Worm (Caenorhabditis elegans) whole organism, L4 larva: ENCODE measurements around the gene daf-2.

Experiments
- F10B5.3 ChIP-seq: sonication (generic microtip); optimal IDR thresholded peaks from 2 replicates; lab custom pipeline; 2016; ENCODE audit warnings: mild to moderate bottlenecking, missing genetic modification characterization, missing compliant biosample characterization
- F26F4.8 ChIP-seq: fragments of 200-800 bp; sonication (Bioruptor generic); conservative IDR thresholded peaks from 2 replicates; pipeline ENCODE4 v1.3.6; 2022; ENCODE audit warnings: missing genetic modification characterization, missing compliant biosample characterization
- T26A8.4 ChIP-seq: fragments of 200-800 bp; sonication (Bioruptor generic); IDR thresholded peaks from 2 replicates; pipeline ENCODE4 v1.3.6; 2022; ENCODE audit warnings: missing genetic modification characterization, missing compliant biosample characterization
- arid-1 ChIP-seq: fragments of 200-800 bp; sonication (Bioruptor generic); conservative IDR thresholded peaks from 2 replicates; pipeline ENCODE4 v1.3.6; 2022; ENCODE audit warnings: missing genetic modification reagents, missing genetic modification characterization, missing compliant biosample characterization
- attf-4 ChIP-seq: sonication (generic microtip); optimal IDR thresholded peaks from 3 replicates; lab custom pipeline; 2017; ENCODE audit warnings: missing biosample characterization, missing genetic modification characterization
- ceh-20 ChIP-seq: fragments of 200-800 bp; sonication (Bioruptor generic); IDR thresholded peaks from 2 replicates; pipeline ENCODE4 v1.3.6; 2022; ENCODE audit warnings: missing genetic modification reagents, missing genetic modification characterization, missing compliant biosample characterization
- ceh-28 ChIP-seq: fragments of 150-350 bp; optimal IDR thresholded peaks from 2 replicates; lab custom pipeline; 2014; ENCODE audit warnings: missing biosample characterization, missing genetic modification reagents, missing genetic modification characterization
- ceh-44 ChIP-seq: fragments of 200-800 bp; sonication (Bioruptor generic); IDR thresholded peaks from 2 replicates; pipeline ENCODE4 v1.3.6; 2022; ENCODE audit warnings: missing genetic modification reagents, missing genetic modification characterization, missing compliant biosample characterization
- ctbp-1 ChIP-seq: fragments of 200-800 bp; sonication (Bioruptor generic); IDR thresholded peaks from 2 replicates; pipeline ENCODE4 v1.3.6; 2022; ENCODE audit warnings: missing genetic modification reagents, missing genetic modification characterization, missing compliant biosample characterization
- daf-16 ChIP-seq, 3 experiments: sonication (generic microtip); optimal IDR thresholded peaks; 2 replicates each; lab custom pipeline; 2016 to 2017; ENCODE audit warnings: missing genetic modification characterization in 3 of 3, missing genetic modification reagents in 3 of 3, mild to moderate bottlenecking in 2 of 3, missing compliant biosample characterization in 2 of 3, missing biosample characterization in 1 of 3, moderate library complexity in 1 of 3
- daf-19 ChIP-seq: fragments of 200-800 bp; sonication (Bioruptor generic); conservative IDR thresholded peaks from 2 replicates; pipeline ENCODE4 v1.3.6; 2022; ENCODE audit warnings: missing genetic modification characterization, missing compliant biosample characterization
- dmd-6 ChIP-seq: fragments of 200-800 bp; sonication (Bioruptor generic); IDR thresholded peaks from 2 replicates; pipeline ENCODE4 v1.3.6; 2022; ENCODE audit warnings: missing genetic modification reagents, missing genetic modification characterization, missing compliant biosample characterization
- dpl-1 ChIP-seq: fragments of 150-350 bp; optimal IDR thresholded peaks from 2 replicates; lab custom pipeline; 2014; ENCODE audit warnings: missing biosample characterization, missing genetic modification reagents, missing genetic modification characterization
- dve-1 ChIP-seq: sonication (generic microtip); optimal IDR thresholded peaks from 2 replicates; lab custom pipeline; 2017; ENCODE audit warnings: antibody characterized with exemption, mild to moderate bottlenecking, missing genetic modification characterization, missing compliant biosample characterization; ENCODE audit not compliant: insufficient read depth
- fkh-10 ChIP-seq: fragments of 150-350 bp; optimal IDR thresholded peaks from 2 replicates; lab custom pipeline; 2014; ENCODE audit warnings: missing biosample characterization, missing genetic modification reagents, missing genetic modification characterization
- hlh-30 ChIP-seq: sonication (generic microtip); optimal IDR thresholded peaks from 2 replicates; lab custom pipeline; 2017; ENCODE audit warnings: antibody characterized with exemption, mild to moderate bottlenecking, missing genetic modification characterization, missing compliant biosample characterization; ENCODE audit not compliant: insufficient read depth
- hmg-1.1 ChIP-seq: fragments of 200-800 bp; sonication (Bioruptor generic); IDR thresholded peaks from 2 replicates; pipeline ENCODE4 v1.3.6; 2022; ENCODE audit warnings: missing genetic modification reagents, missing genetic modification characterization, missing compliant biosample characterization
- lin-1 ChIP-seq: fragments of 200-800 bp; sonication (Bioruptor generic); IDR thresholded peaks from 2 replicates; pipeline ENCODE4 v1.3.6; 2022; ENCODE audit warnings: missing genetic modification reagents, missing genetic modification characterization, missing compliant biosample characterization
- lin-13 ChIP-seq: fragments of 150-350 bp; optimal IDR thresholded peaks from 2 replicates; lab custom pipeline; 2014; ENCODE audit warnings: missing biosample characterization, missing genetic modification reagents, missing genetic modification characterization
- lin-15B ChIP-seq: fragments of 150-350 bp; sonication (generic microtip); optimal IDR thresholded peaks from 3 replicates; lab custom pipeline; 2014; ENCODE audit warnings: missing biosample characterization, missing genetic modification characterization
- lin-38 ChIP-seq: fragments of 200-800 bp; sonication (Bioruptor generic); IDR thresholded peaks from 2 replicates; pipeline ENCODE4 v1.3.6; 2022; ENCODE audit warnings: missing genetic modification reagents, missing genetic modification characterization, missing compliant biosample characterization
- lsy-2 ChIP-seq, 2 experiments: fragments of 150-350 bp in 1 of 2; sonication (generic microtip) in 1 of 2; optimal IDR thresholded peaks; 2 replicates each; lab custom pipeline; 2014 to 2017; ENCODE audit warnings: missing biosample characterization in 2 of 2, missing genetic modification characterization in 2 of 2
- mep-1 ChIP-seq: fragments of 150-350 bp; sonication (generic microtip); optimal IDR thresholded peaks from 3 replicates; lab custom pipeline; 2014; ENCODE audit warnings: missing biosample characterization, missing genetic modification characterization
- mes-2 ChIP-seq: sonication (generic microtip); optimal IDR thresholded peaks from 2 replicates; lab custom pipeline; 2016; ENCODE audit warnings: missing genotype, mild to moderate bottlenecking, missing genetic modification characterization, missing compliant biosample characterization; ENCODE audit not compliant: poor library complexity, severe bottlenecking
- mxl-3 ChIP-seq: fragments of 200-800 bp; sonication (Bioruptor generic); optimal IDR thresholded peaks from 2 replicates; lab custom pipeline; 2018; ENCODE audit warnings: mild to moderate bottlenecking, missing genetic modification characterization, missing compliant biosample characterization
- nhr-11 ChIP-seq: fragments of 150-350 bp; optimal IDR thresholded peaks from 2 replicates; lab custom pipeline; 2014; ENCODE audit warnings: missing biosample characterization, missing genetic modification characterization
- nhr-237 ChIP-seq: sonication (generic microtip); optimal IDR thresholded peaks from 2 replicates; lab custom pipeline; 2017; ENCODE audit warnings: missing biosample characterization, missing genetic modification characterization
- nhr-28 ChIP-seq: fragments of 150-350 bp; optimal IDR thresholded peaks from 2 replicates; lab custom pipeline; 2014; ENCODE audit warnings: missing biosample characterization, missing genetic modification characterization
- nhr-48 ChIP-seq: sonication (generic microtip); optimal IDR thresholded peaks from 2 replicates; lab custom pipeline; 2016; ENCODE audit warnings: mild to moderate bottlenecking, missing genetic modification characterization, missing compliant biosample characterization
- nhr-6 ChIP-seq: fragments of 150-350 bp; optimal IDR thresholded peaks from 2 replicates; lab custom pipeline; 2014; ENCODE audit warnings: missing biosample characterization, missing genetic modification characterization
- nhr-76 ChIP-seq: fragments of 150-350 bp; optimal IDR thresholded peaks from 2 replicates; lab custom pipeline; 2014; ENCODE audit warnings: missing biosample characterization, missing genetic modification characterization
- nhr-77 ChIP-seq: fragments of 150-350 bp; optimal IDR thresholded peaks from 2 replicates; lab custom pipeline; 2014; ENCODE audit warnings: missing biosample characterization, missing genetic modification characterization
- rbr-2 ChIP-seq: sonication (generic microtip); optimal IDR thresholded peaks from 2 replicates; lab custom pipeline; 2016; ENCODE audit warnings: missing genotype, missing genetic modification characterization, missing compliant biosample characterization
- saeg-2 ChIP-seq: fragments of 200-800 bp; sonication (Bioruptor generic); IDR thresholded peaks from 2 replicates; pipeline ENCODE4 v1.3.6; 2022; ENCODE audit warnings: missing genetic modification reagents, missing genetic modification characterization, missing compliant biosample characterization
- set-16 ChIP-seq: fragments of 200-800 bp; sonication (Bioruptor generic); IDR thresholded peaks from 2 replicates; pipeline ENCODE4 v1.3.6; 2022; ENCODE audit warnings: missing genetic modification reagents, missing genetic modification characterization, missing compliant biosample characterization
- snpc-4 ChIP-seq: fragments of 150-350 bp; optimal IDR thresholded peaks from 2 replicates; lab custom pipeline; 2014; ENCODE audit warnings: missing biosample characterization, missing genetic modification characterization
- spr-1 ChIP-seq: sonication (generic microtip); optimal IDR thresholded peaks from 2 replicates; lab custom pipeline; 2016; ENCODE audit warnings: mild to moderate bottlenecking, missing genetic modification characterization, missing compliant biosample characterization
- tra-1 ChIP-seq: fragments of 200-800 bp; sonication (Bioruptor generic); IDR thresholded peaks from 2 replicates; pipeline ENCODE4 v1.3.6; 2022; ENCODE audit warnings: missing genetic modification reagents, missing genetic modification characterization, missing compliant biosample characterization
- unc-39 ChIP-seq: sonication (generic microtip); optimal IDR thresholded peaks from 2 replicates; lab custom pipeline; 2017; ENCODE audit warnings: missing biosample characterization, missing genetic modification characterization
- unc-62 ChIP-seq, 3 experiments: fragments of 150-350 bp in 1 of 3; sonication (generic microtip); optimal IDR thresholded peaks in 2 of 3; peaks in 1 of 3; 1 replicate in 1 of 3; 2 replicates in 2 of 3; lab custom pipeline; 2014 to 2017; ENCODE audit warnings: missing biosample characterization in 3 of 3, missing genetic modification characterization in 3 of 3, missing genetic modification reagents in 3 of 3, missing genotype in 1 of 3
- zfp-2 ChIP-seq: sonication (generic microtip); optimal IDR thresholded peaks from 2 replicates; lab custom pipeline; 2016; ENCODE audit warnings: mild to moderate bottlenecking, missing genetic modification characterization, missing compliant biosample characterization
- zip-11 ChIP-seq: fragments of 200-800 bp; sonication (Bioruptor generic); IDR thresholded peaks from 2 replicates; pipeline ENCODE4 v1.3.6; 2022; ENCODE audit warnings: missing genetic modification characterization, missing compliant biosample characterization

Gene daf-2

DNA sequence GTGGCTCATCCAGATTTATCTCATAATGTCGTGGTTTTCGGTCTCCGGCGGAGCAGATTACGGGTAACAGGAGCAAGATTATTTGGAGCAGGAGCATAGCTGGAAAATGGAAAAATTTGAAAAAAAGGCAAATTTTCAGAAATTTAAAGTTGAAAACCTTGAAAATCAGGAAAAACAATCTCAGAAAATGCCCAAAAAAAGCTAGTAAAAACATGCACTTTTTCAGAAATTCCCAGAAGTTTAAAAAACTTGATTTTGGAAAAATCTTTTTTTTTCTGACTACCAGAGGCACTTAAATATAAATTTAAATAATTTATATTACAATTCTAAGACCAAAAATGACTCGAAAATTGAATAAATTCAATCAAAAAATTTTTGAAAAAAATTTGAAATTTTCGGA lies 65.0 kb downstream of the daf-2 start, which contains the start of gene Y55D5A.3:
Gene Y55D5A.3 (minus strand): TSS at position 101 of the 400 bp plus-strand sequence.
- no peak for TF ChIP-seq zip-11 (GFP tag; lab: Robert Waterston, UW)
- TF ChIP-seq ceh-44 (GFP tag; lab: Robert Waterston, UW), result no peak
- TF ChIP-seq, all 104 proteins: peak for 0

DNA sequence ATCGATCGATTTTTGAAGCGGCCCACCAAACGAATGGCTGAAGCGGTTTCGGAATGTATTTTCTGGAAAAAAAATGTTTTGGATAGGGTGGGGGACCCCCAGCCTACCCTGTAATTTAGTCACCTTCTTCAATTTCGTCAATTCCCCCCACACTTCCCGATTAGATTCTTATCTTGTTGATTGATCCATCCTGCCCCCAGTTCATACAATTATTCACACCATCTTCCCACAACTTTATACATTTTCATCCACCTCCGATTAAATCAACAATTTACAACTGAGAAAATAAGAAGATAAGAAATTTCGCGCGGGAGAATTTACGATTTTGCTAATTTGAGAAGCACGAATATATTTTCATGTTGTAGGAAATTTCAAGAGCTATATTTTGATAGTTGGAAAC lies 67.7 kb downstream of the daf-2 start:
- TF ChIP-seq zfp-2 (no peak), lin-15B (tag; lab: Kevin White, UChicago) (no peak), saeg-2 (no peak), unc-62 (GFP tag; optimal IDR thresholded peaks at IDR 0.05 in 1 of 2; lab: Kevin White, UChicago) (peak in 1 of 2 experiments; percentile 88), unc-62 (tag; optimal IDR thresholded peaks at IDR 0.05; lab: Kevin White, UChicago) (no peak)

DNA sequence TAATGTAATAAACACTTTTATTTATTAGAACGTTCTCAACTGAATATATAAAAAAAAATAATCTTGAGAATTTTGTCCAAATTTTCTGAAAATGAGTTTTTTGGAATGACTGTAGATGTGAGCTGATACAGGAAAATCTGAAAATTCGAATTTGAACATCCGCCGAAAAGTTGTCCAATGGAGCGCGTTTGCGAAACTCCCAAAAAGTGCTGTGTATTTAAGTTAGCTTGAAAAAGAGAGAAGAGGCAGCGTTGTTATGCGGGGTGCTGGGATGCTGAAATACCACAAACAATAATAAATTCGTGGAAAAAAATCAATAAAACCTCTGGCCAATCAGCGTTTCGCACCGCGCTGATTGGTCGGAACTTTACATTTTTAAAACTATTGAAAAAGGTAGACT lies 70.4 kb downstream of the daf-2 start:
- TF ChIP-seq F26F4.8 (GFP tag; lab: Robert Waterston, UW), result no peak
- no peak for TF ChIP-seq arid-1
- TF ChIP-seq lsy-2 (tag; optimal IDR thresholded peaks at IDR 0.05; lab: Kevin White, UChicago), result no peak
- TF ChIP-seq unc-62 (GFP tag; optimal IDR thresholded peaks at IDR 0.05 in 1 of 2; lab: Kevin White, UChicago), result peak in 1 of 2 experiments; percentile 33
- no peak for TF ChIP-seq unc-62 (tag; optimal IDR thresholded peaks at IDR 0.05; lab: Kevin White, UChicago)
- no peak for TF ChIP-seq nhr-237 (tag; lab: Kevin White, UChicago)
- TF ChIP-seq F10B5.3 (tag; lab: Kevin White, UChicago), result no peak
- no peak for TF ChIP-seq nhr-48 (tag; lab: Kevin White, UChicago)
- peak; percentile 32; the same call in 1 of the 2 replicates for TF ChIP-seq lin-38
- TF ChIP-seq set-16 (GFP tag; lab: Robert Waterston, UW), result no peak
- TF ChIP-seq, all 104 proteins: peak for 2

DNA sequence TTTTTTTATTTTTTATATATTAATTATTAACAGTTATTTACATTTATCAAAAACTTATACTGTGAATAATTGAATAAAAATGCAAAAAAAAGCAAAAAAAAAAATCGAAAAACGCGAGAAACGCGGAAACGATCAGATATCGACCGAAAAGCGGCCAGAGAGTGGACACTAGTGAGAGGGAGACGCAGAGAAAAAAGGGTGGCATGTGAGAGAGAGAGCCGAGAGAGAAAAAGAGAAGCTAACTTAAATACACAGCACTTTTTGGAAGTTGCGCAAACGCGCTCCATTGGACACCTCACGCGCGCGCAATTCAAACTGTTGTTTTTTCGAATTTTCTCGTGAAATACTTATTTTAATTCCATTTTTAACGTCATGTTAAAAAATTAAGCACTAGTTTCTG lies 74.2 kb downstream of the daf-2 start:
- TF ChIP-seq nhr-48 (tag; lab: Kevin White, UChicago), result peak; percentile 34
- TF ChIP-seq dpl-1 (GFP tag; lab: Kevin White, UChicago), result peak; percentile 86
- TF ChIP-seq lin-13, result peak; percentile 80
- TF ChIP-seq T26A8.4 (GFP tag; lab: Robert Waterston, UW), result peak; percentile 16; the same call in 1 of the 2 replicates
- no peak for TF ChIP-seq unc-39 (tag; lab: Kevin White, UChicago)
- TF ChIP-seq dmd-6 (GFP tag; lab: Robert Waterston, UW), result peak; percentile 65; the same call in 1 of the 2 replicates
- TF ChIP-seq mxl-3, result peak; percentile 31
- 0 out of 2 replicates have a peak, but pooled peaks have one; percentile 28 for TF ChIP-seq saeg-2
- TF ChIP-seq hlh-30 (tag; lab: Kevin White, UChicago), result peak; percentile 96
- TF ChIP-seq ceh-28, result peak; percentile 31
- peak; percentile 79 for TF ChIP-seq mep-1 (tag; lab: Kevin White, UChicago)
- peak; percentile 35 for TF ChIP-seq nhr-11 (tag; lab: Kevin White, UChicago)
- peak; percentile 82 for TF ChIP-seq rbr-2 (tag; lab: Kevin White, UChicago)
- TF ChIP-seq dve-1, result peak; percentile 53
- TF ChIP-seq nhr-76 (tag; lab: Kevin White, UChicago), result no peak
- TF ChIP-seq nhr-6 (tag; lab: Kevin White, UChicago), result peak; percentile 30
- no peak for TF ChIP-seq attf-4
- TF ChIP-seq lin-1, result 0 out of 2 replicates have a peak, but pooled peaks have one; percentile 12
- no peak for TF ChIP-seq snpc-4 (tag; lab: Kevin White, UChicago)
- TF ChIP-seq nhr-77 (tag; lab: Kevin White, UChicago), result peak; percentile 20
- no peak for TF ChIP-seq nhr-237 (tag; lab: Kevin White, UChicago)
- no peak for TF ChIP-seq daf-19 (GFP tag; lab: Robert Waterston, UW)
- peak; percentile 28 for TF ChIP-seq spr-1
- TF ChIP-seq lin-38, result peak; percentile 98
- peak; percentile 57; the same call in 1 of the 2 replicates for TF ChIP-seq ctbp-1 (GFP tag; lab: Robert Waterston, UW)
- peak; percentile 79 for TF ChIP-seq tra-1 (GFP tag; lab: Robert Waterston, UW)
- TF ChIP-seq mes-2 (tag; lab: Kevin White, UChicago), result peak; percentile 82
- no peak for TF ChIP-seq daf-16 (GFP tag; optimal IDR thresholded peaks at IDR 0.05; lab: Kevin White, UChicago)
- peak; percentile 46 for TF ChIP-seq daf-16 (tag; optimal IDR thresholded peaks at IDR 0.05; lab: Kevin White, UChicago)
- TF ChIP-seq nhr-28 (tag; lab: Kevin White, UChicago), result peak; percentile 43
- peak in 1 of 2 experiments; percentile 90 for TF ChIP-seq unc-62 (GFP tag; optimal IDR thresholded peaks at IDR 0.05 in 1 of 2; lab: Kevin White, UChicago)
- TF ChIP-seq unc-62 (tag; optimal IDR thresholded peaks at IDR 0.05; lab: Kevin White, UChicago), result no peak
- TF ChIP-seq fkh-10 (GFP tag; lab: Kevin White, UChicago), result peak; percentile 63
- TF ChIP-seq ceh-20 (GFP tag; lab: Robert Waterston, UW), result peak; percentile 80
- TF ChIP-seq hmg-1.1 (GFP tag; lab: Robert Waterston, UW), result peak; percentile 85
